Fruit fly (Drosophila melanogaster) whole organism, embryonic: ENCODE measurements around the gene Pi4KIIalpha.

Source experiments
- Adf1 ChIP-seq: fragments of 200-800 bp; sonication (Bioruptor generic); IDR thresholded peaks from 2 replicates; pipeline ENCODE4 v1.3.6; 2022; ENCODE audit warnings: missing biosample characterization, missing genetic modification characterization
- Antp ChIP-seq: fragments of 200-800 bp; sonication (Bioruptor generic); optimal IDR thresholded peaks from 3 replicates; lab custom pipeline; 2016; ENCODE audit warnings: missing biosample characterization, missing genetic modification characterization
- BEAF-32 ChIP-seq: fragments of 200-800 bp; sonication (Bioruptor generic); optimal IDR thresholded peaks from 3 replicates; lab custom pipeline; 2017; ENCODE audit warnings: missing biosample characterization, missing genetic modification characterization, mild to moderate bottlenecking, moderate library complexity, missing genetic modification reagents
- CG1024 ChIP-seq: fragments of 200-800 bp; sonication (Bioruptor generic); IDR thresholded peaks from 2 replicates; pipeline ENCODE4 v1.3.6; 2022; ENCODE audit warnings: missing biosample characterization, missing genetic modification characterization
- CG10267 ChIP-seq: fragments of 200-800 bp; sonication (Bioruptor generic); optimal IDR thresholded peaks from 2 replicates; lab custom pipeline; 2018; ENCODE audit warnings: missing biosample characterization, mild to moderate bottlenecking, missing genetic modification characterization, moderate library complexity
- CG10959 ChIP-seq: fragments of 200-800 bp; sonication (Bioruptor generic); IDR thresholded peaks from 2 replicates; pipeline ENCODE4 v1.3.6; 2022; ENCODE audit warnings: missing biosample characterization, missing genetic modification characterization
- CG11093 ChIP-seq: fragments of 200-800 bp; sonication (Bioruptor generic); IDR thresholded peaks from 3 replicates; pipeline ENCODE4 v1.3.6; 2022; ENCODE audit warnings: missing biosample characterization, missing genetic modification characterization
- CG12104 ChIP-seq: fragments of 200-800 bp; sonication (Bioruptor generic); optimal IDR thresholded peaks from 3 replicates; lab custom pipeline; 2016; ENCODE audit warnings: missing biosample characterization, missing genetic modification characterization
- CG12219 ChIP-seq: fragments of 200-800 bp; sonication (Bioruptor generic); optimal IDR thresholded peaks from 3 replicates; lab custom pipeline; 2018; ENCODE audit warnings: missing biosample characterization, mild to moderate bottlenecking, missing genetic modification characterization
- CG13123 ChIP-seq: fragments of 200-800 bp; sonication (Bioruptor generic); optimal IDR thresholded peaks from 2 replicates; lab custom pipeline; 2016; ENCODE audit warnings: missing biosample characterization, missing genetic modification characterization
- CG14965 ChIP-seq: fragments of 200-800 bp; sonication (Bioruptor generic); optimal IDR thresholded peaks from 2 replicates; lab custom pipeline; 2016; ENCODE audit warnings: missing biosample characterization, missing genetic modification characterization, borderline replicate concordance
- CG15696 ChIP-seq: fragments of 200-800 bp; sonication (Bioruptor generic); optimal IDR thresholded peaks from 2 replicates; lab custom pipeline; 2019; ENCODE audit warnings: missing biosample characterization, mild to moderate bottlenecking, missing genetic modification characterization, moderate library complexity
- CG16863 ChIP-seq: fragments of 200-800 bp; sonication (Bioruptor generic); optimal IDR thresholded peaks from 3 replicates; lab custom pipeline; 2016; ENCODE audit warnings: missing biosample characterization, missing genetic modification characterization
- CG17385 ChIP-seq: fragments of 200-800 bp; sonication (Bioruptor generic); optimal IDR thresholded peaks from 3 replicates; lab custom pipeline; 2018; ENCODE audit warnings: missing biosample characterization, mild to moderate bottlenecking, missing genetic modification characterization
- CG34422 ChIP-seq: fragments of 200-800 bp; sonication (Bioruptor generic); IDR thresholded peaks from 3 replicates; pipeline ENCODE4 v1.3.6; 2022; ENCODE audit warnings: missing biosample characterization, missing genetic modification characterization
- CG3847 ChIP-seq: fragments of 200-800 bp; sonication (Bioruptor generic); IDR thresholded peaks from 2 replicates; pipeline ENCODE4 v1.3.6; 2022; ENCODE audit warnings: missing biosample characterization, missing genetic modification characterization
- CG7786 ChIP-seq: fragments of 200-800 bp; sonication (Bioruptor generic); optimal IDR thresholded peaks from 2 replicates; lab custom pipeline; 2016; ENCODE audit warnings: missing biosample characterization, missing genetic modification characterization
- D19A ChIP-seq: fragments of 200-800 bp; optimal IDR thresholded peaks from 3 replicates; lab custom pipeline; 2019; ENCODE audit warnings: missing biosample characterization, mild to moderate bottlenecking, missing genetic modification characterization, moderate library complexity
- E2f1 ChIP-seq: fragments of 200-800 bp; sonication (Bioruptor generic); IDR thresholded peaks from 2 replicates; pipeline ENCODE4 v1.3.6; 2022; ENCODE audit warnings: missing biosample characterization, missing genetic modification characterization
- Ets65A ChIP-seq: fragments of 200-800 bp; sonication (Bioruptor generic); peaks from one replicate; lab custom pipeline; 2016; ENCODE audit warnings: missing biosample characterization, missing genetic modification characterization
- Ets97D ChIP-seq: fragments of 200-800 bp; sonication (Bioruptor generic); optimal IDR thresholded peaks from 3 replicates; lab custom pipeline; 2016; ENCODE audit warnings: missing biosample characterization, missing genetic modification characterization
- Fer1 ChIP-seq: fragments of 200-800 bp; sonication (Bioruptor generic); optimal IDR thresholded peaks from 2 replicates; lab custom pipeline; 2017; ENCODE audit warnings: missing biosample characterization, mild to moderate bottlenecking, missing genetic modification characterization
- Gug ChIP-seq: fragments of 200-800 bp; sonication (Bioruptor generic); IDR thresholded peaks from 4 replicates; pipeline ENCODE4 v1.3.6; 2022; ENCODE audit warnings: missing biosample characterization, missing genetic modification characterization
- HHEX ChIP-seq: fragments of 200-800 bp; sonication (Bioruptor generic); optimal IDR thresholded peaks from 3 replicates; lab custom pipeline; 2017; ENCODE audit warnings: missing biosample characterization, mild to moderate bottlenecking, missing genetic modification characterization, missing genetic modification reagents
- HLH3B ChIP-seq: fragments of 200-800 bp; sonication (Bioruptor generic); IDR thresholded peaks from 2 replicates; pipeline ENCODE4 v1.3.6; 2022; ENCODE audit warnings: missing biosample characterization, missing genetic modification characterization
- NFAT ChIP-seq: fragments of 200-800 bp; sonication (Bioruptor generic); IDR thresholded peaks from 2 replicates; pipeline ENCODE4 v1.3.6; 2022; ENCODE audit warnings: missing biosample characterization, missing genetic modification characterization
- Nf-YB ChIP-seq: fragments of 200-800 bp; sonication (Bioruptor generic); optimal IDR thresholded peaks from 3 replicates; lab custom pipeline; 2019; ENCODE audit warnings: missing biosample characterization, mild to moderate bottlenecking, missing genetic modification characterization, moderate library complexity
- Side ChIP-seq: fragments of 200-800 bp; sonication (Bioruptor generic); optimal IDR thresholded peaks from 2 replicates; lab custom pipeline; 2016; ENCODE audit warnings: missing biosample characterization, missing genetic modification characterization
- abd-A ChIP-seq: fragments of 200-800 bp; sonication (Bioruptor generic); optimal IDR thresholded peaks from 3 replicates; lab custom pipeline; 2019; ENCODE audit warnings: missing biosample characterization, mild to moderate bottlenecking, missing genetic modification characterization, moderate library complexity
- al ChIP-seq: fragments of 200-800 bp; sonication (Bioruptor generic); IDR thresholded peaks from 2 replicates; pipeline ENCODE4 v1.3.6; 2022; ENCODE audit warnings: missing biosample characterization, missing genetic modification characterization
- ap ChIP-seq: fragments of 200-800 bp; sonication (Bioruptor generic); IDR thresholded peaks from 2 replicates; pipeline ENCODE4 v1.3.6; 2022; ENCODE audit warnings: missing biosample characterization, missing genetic modification characterization
- corto ChIP-seq: fragments of 200-800 bp; sonication (Bioruptor generic); optimal IDR thresholded peaks from 2 replicates; lab custom pipeline; 2016; ENCODE audit warnings: missing biosample characterization, mild to moderate bottlenecking, missing genetic modification characterization, moderate library complexity
- croc ChIP-seq: fragments of 200-800 bp; sonication (Bioruptor generic); conservative IDR thresholded peaks from 3 replicates; pipeline ENCODE4 v1.3.6; 2022; ENCODE audit warnings: missing biosample characterization, missing genetic modification characterization
- dan ChIP-seq: fragments of 200-800 bp; sonication (Bioruptor generic); IDR thresholded peaks from 2 replicates; pipeline ENCODE4 v1.3.6; 2022; ENCODE audit warnings: missing biosample characterization, missing genetic modification characterization
- dysf ChIP-seq: fragments of 200-800 bp; sonication (Bioruptor generic); IDR thresholded peaks from 3 replicates; pipeline ENCODE4 v1.3.6; 2022; ENCODE audit warnings: missing biosample characterization, missing genetic modification characterization
- ewg ChIP-seq: fragments of 200-800 bp; sonication (Bioruptor generic); optimal IDR thresholded peaks from 3 replicates; lab custom pipeline; 2017; ENCODE audit warnings: mild to moderate bottlenecking, missing biosample characterization, missing genetic modification reagents, missing genetic modification characterization
- lola ChIP-seq, 3 experiments: fragments of >200 bp in 2 of 3; fragments of 200-800 bp in 1 of 3; sonication (Bioruptor generic) in 1 of 3; optimal IDR thresholded peaks; 2 replicates each; lab custom pipeline; 2017 to 2019; ENCODE audit warnings: missing biosample characterization in 3 of 3, missing genetic modification characterization in 3 of 3, mild to moderate bottlenecking in 1 of 3, moderate library complexity in 1 of 3
- pfk ChIP-seq: fragments of 200-800 bp; sonication (Bioruptor generic); optimal IDR thresholded peaks from 2 replicates; lab custom pipeline; 2018; ENCODE audit warnings: missing biosample characterization, mild to moderate bottlenecking, missing genetic modification characterization, moderate library complexity
- ro ChIP-seq: fragments of 200-800 bp; sonication (Bioruptor generic); IDR thresholded peaks from 2 replicates; pipeline ENCODE4 v1.3.6; 2022; ENCODE audit warnings: missing biosample characterization, missing genetic modification characterization
- sc ChIP-seq, 3 experiments: fragments of >200 bp in 2 of 3; fragments of 200-800 bp in 1 of 3; sonication (Bioruptor generic) in 1 of 3; optimal IDR thresholded peaks; 2 replicates in 2 of 3; 3 replicates in 1 of 3; lab custom pipeline; 2017; ENCODE audit warnings: mild to moderate bottlenecking in 1 of 3, missing biosample characterization in 1 of 3, missing genetic modification characterization in 1 of 3, missing genetic modification reagents in 1 of 3
- sens ChIP-seq: fragments of 200-800 bp; sonication (Bioruptor generic); peaks from one replicate; lab custom pipeline; 2016; ENCODE audit warnings: missing biosample characterization, missing genetic modification characterization
- shn ChIP-seq: fragments of 200-800 bp; sonication (Bioruptor generic); optimal IDR thresholded peaks from 3 replicates; lab custom pipeline; 2016; ENCODE audit warnings: missing biosample characterization, missing genetic modification characterization
- tll ChIP-seq, 2 experiments: fragments of 200-800 bp in 1 of 2; fragments of >200 bp in 1 of 2; sonication (Bioruptor generic) in 1 of 2; optimal IDR thresholded peaks; 2 replicates each; lab custom pipeline; 2017 to 2019; ENCODE audit warnings: missing biosample characterization in 2 of 2, missing genetic modification characterization in 2 of 2, mild to moderate bottlenecking in 1 of 2, moderate library complexity in 1 of 2

The Pi4KIIalpha gene

DNA sequence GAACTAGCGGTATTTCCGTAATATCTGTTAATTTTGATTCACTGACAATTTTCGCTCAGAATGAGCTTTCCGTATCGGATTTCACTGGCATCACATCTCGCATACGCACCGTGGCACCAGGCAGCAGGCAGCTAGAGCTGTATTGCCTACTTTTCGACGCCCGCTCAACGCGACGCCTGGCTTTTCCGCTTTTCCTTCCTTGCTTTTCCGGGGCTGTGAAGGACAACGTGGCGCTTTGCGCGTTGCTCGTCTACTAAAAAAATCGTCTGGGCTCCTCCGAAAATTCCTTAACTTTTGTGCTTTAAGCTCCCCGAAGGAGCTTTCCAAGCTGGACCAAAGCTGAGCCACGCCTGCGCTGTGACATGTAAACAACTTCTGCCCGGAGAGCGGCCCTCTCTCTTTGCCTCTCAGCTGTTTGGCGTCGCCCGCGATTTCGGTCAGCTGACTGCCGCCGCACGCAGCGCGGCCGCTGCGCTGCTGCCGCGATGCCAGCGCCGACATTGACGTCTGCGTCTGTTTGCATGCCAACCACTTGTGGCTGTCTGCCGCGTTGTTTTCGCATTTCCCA, 40.3 kb downstream of the Pi4KIIalpha start, which contains the start of the genes CG43845 and Nmdar1 (continued):
- peak; percentile 47; the same call in 1 of the 3 replicates for TF ChIP-seq CG34422 (GFP tag; lab: Robert Waterston, UW)
- TF ChIP-seq CG3847 = no peak
- no peak for TF ChIP-seq Ets97D (GFP tag; lab: Kevin White, UChicago)
- TF ChIP-seq CG10959 (GFP tag; lab: Robert Waterston, UW) = 0 out of 2 replicates have a peak, but pooled peaks have one; percentile 26
- TF ChIP-seq CG12219 (GFP tag; lab: Kevin White, UChicago) = no peak
- TF ChIP-seq BEAF-32 = no peak
- no peak for TF ChIP-seq Antp (GFP tag; lab: Kevin White, UChicago)
- TF ChIP-seq dysf = no peak
- no peak for TF ChIP-seq CG12104 (GFP tag; lab: Kevin White, UChicago)
- TF ChIP-seq lola (GFP tag; optimal IDR thresholded peaks at IDR 0.05; lab: Kevin White, UChicago) = no peak
- no peak for TF ChIP-seq Nf-YB
- TF ChIP-seq abd-A (tag; lab: Kevin White, UChicago) = no peak
- peak; percentile 89 for TF ChIP-seq ewg
- no peak for TF ChIP-seq pfk (GFP tag; lab: Kevin White, UChicago)
- no peak for TF ChIP-seq dan (GFP tag; lab: Robert Waterston, UW)
- no peak for TF ChIP-seq CG15696 (tag; lab: Kevin White, UChicago)
- TF ChIP-seq CG10267 = no peak
- no peak for TF ChIP-seq E2f1 (GFP tag; lab: Robert Waterston, UW)
- no peak for TF ChIP-seq ap (GFP tag; lab: Robert Waterston, UW)
- no peak for TF ChIP-seq ro
- no peak for TF ChIP-seq al
- no peak for TF ChIP-seq tll (GFP tag; optimal IDR thresholded peaks at IDR 0.05; lab: Kevin White, UChicago)
- peak; percentile 39 for TF ChIP-seq Fer1
- TF ChIP-seq CG11093 (GFP tag; lab: Robert Waterston, UW) = no peak; the same call in 2 of the 3 replicates
- no peak for TF ChIP-seq CG13123 (GFP tag; lab: Kevin White, UChicago)
- no peak for TF ChIP-seq croc
- TF ChIP-seq HLH3B (GFP tag; lab: Robert Waterston, UW) = no peak
- no peak for TF ChIP-seq NFAT
- no peak for TF ChIP-seq Gug (GFP tag; lab: Robert Waterston, UW)
- no peak for TF ChIP-seq CG7786 (GFP tag; lab: Kevin White, UChicago)
- no peak for TF ChIP-seq CG16863 (GFP tag; lab: Kevin White, UChicago)
- no peak for TF ChIP-seq shn
- TF ChIP-seq Adf1 (GFP tag; lab: Robert Waterston, UW) = peak; percentile 98
- TF ChIP-seq CG14965 (GFP tag; lab: Kevin White, UChicago) = no peak
- TF ChIP-seq Side (GFP tag; lab: Kevin White, UChicago) = no peak
- TF ChIP-seq HHEX (GFP tag; lab: Kevin White, UChicago) = no peak

DNA sequence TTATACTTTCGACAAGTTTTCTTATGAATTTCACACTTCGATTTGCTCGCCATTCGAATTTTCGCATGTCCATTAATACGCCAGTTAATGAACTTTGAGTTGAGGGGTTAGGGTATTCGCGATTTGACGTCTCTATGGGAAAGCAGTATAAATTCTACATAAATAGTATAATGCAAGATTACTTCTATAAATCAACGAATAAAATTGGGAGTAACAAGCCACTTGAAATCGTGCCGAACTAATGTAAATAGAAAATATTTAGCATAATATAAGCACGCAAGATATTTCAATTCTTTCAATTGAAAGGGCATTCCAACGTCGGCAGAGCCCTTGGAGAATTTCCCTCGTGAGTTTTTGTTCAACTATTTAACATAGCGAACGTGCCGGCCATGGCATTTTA, 42.9 kb downstream of the Pi4KIIalpha start:
- TF ChIP-seq sc (optimal IDR thresholded peaks at IDR 0.05; lab: Kevin White, UChicago) (no peak), sc (GFP tag; optimal IDR thresholded peaks at IDR 0.05; lab: Kevin White, UChicago) (no peak), Ets65A (GFP tag; lab: Kevin White, UChicago) (no peak), CG17385 (GFP tag; lab: Kevin White, UChicago) (no peak), CG1024 (GFP tag; lab: Robert Waterston, UW) (no peak), D19A (tag; lab: Kevin White, UChicago) (peak; percentile 77), corto (GFP tag; lab: Kevin White, UChicago) (no peak), sens (peak; percentile 61), CG3847 (no peak)
- TF ChIP-seq, all 482 proteins: peak for 2
